Fruit fly (Drosophila melanogaster): Measurements from ENCODE around the gene CG4194.

The CG4194 gene

DNA sequence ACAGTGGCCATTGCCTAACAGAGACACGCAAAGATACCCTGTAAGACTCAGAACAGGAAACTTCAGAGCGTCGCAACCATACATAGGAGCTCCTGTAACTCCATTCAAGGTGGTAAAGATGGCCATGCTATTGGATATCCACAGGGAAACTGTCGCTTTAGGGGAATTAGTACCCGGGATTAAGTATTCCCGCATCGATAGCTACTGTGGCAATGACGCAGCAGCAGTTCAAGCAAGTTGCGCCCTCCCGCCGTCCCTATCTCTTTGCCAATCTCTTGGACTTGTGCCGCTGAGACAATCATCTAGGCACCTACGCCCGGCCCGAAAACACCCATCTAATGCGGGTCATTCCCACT, 2.3 kb downstream of the CG4194 start (continued):
- TF ChIP-seq CG7963 (GFP tag; IDR thresholded peaks at IDR 0.05; ENCODE audit: partially characterized antibody) (no peak), Hmx (GFP tag; optimal IDR thresholded peaks at IDR 0.05) (no peak), twi (tag; optimal IDR thresholded peaks at IDR 0.05) (no peak), ATbp (GFP tag; optimal IDR thresholded peaks at IDR 0.05) (peak; percentile 46), HLH3B (GFP tag; IDR thresholded peaks at IDR 0.05) (peak; percentile 71), z (GFP tag; IDR thresholded peaks at IDR 0.05) (no peak), CG7839 (tag; optimal IDR thresholded peaks at IDR 0.05) (peak; percentile 71), CG7357 (GFP tag; IDR thresholded peaks at IDR 0.05) (peak; percentile 63; the same call in 2 of the 3 replicates), wek (GFP tag; optimal IDR thresholded peaks at IDR 0.05) (peak; percentile 9), dati (GFP tag; IDR thresholded peaks at IDR 0.05) (no peak), phol (tag; optimal IDR thresholded peaks at IDR 0.05) (peak; percentile 49), wdn (GFP tag; IDR thresholded peaks at IDR 0.05) (peak; percentile 65), hth (optimal IDR thresholded peaks at IDR 0.05) (no peak), CG14050 (GFP tag; IDR thresholded peaks at IDR 0.05) (no peak), Dad (GFP tag; optimal IDR thresholded peaks at IDR 0.05) (peak; percentile 7), CG13775 (GFP tag; optimal IDR thresholded peaks at IDR 0.05) (peak; percentile 26), unpg (GFP tag; optimal IDR thresholded peaks at IDR 0.05) (peak; percentile 55), danr (GFP tag; IDR thresholded peaks at IDR 0.05) (peak; percentile 31; the same call in 1 of the 2 replicates), CG1603 (tag; optimal IDR thresholded peaks at IDR 0.05) (peak; percentile 62), CG18476 (GFP tag; optimal IDR thresholded peaks at IDR 0.05) (no peak), GATAe (GFP tag; conservative IDR thresholded peaks at IDR 0.05) (no peak), Optix (GFP tag; IDR thresholded peaks at IDR 0.05) (peak; percentile 59; the same call in 2 of the 3 replicates), CG10431 (GFP tag; optimal IDR thresholded peaks at IDR 0.05) (no peak), fd96Cb (tag; optimal IDR thresholded peaks at IDR 0.05) (peak; percentile 30), CG2202 (tag; optimal IDR thresholded peaks at IDR 0.05) (no peak), zfh1 (GFP tag; IDR thresholded peaks at IDR 0.05) (peak; percentile 74; the same call in 2 of the 3 replicates), Ets65A (GFP tag) (peak; percentile 92), Abd-B (GFP tag; optimal IDR thresholded peaks at IDR 0.05) (peak; percentile 15), onecut (GFP tag; IDR thresholded peaks at IDR 0.05) (peak; percentile 25; the same call in 1 of the 2 replicates), org-1 (GFP tag; optimal IDR thresholded peaks at IDR 0.05) (peak; percentile 56), pho (GFP tag; optimal IDR thresholded peaks at IDR 0.05) (peak; percentile 25), CG5180 (GFP tag; optimal IDR thresholded peaks at IDR 0.05) (peak; percentile 38), caup (GFP tag; optimal IDR thresholded peaks at IDR 0.05; ENCODE audit: severe bottlenecking) (peak; percentile 72), Dref (GFP tag; IDR thresholded peaks at IDR 0.05) (no peak), ash1 (GFP tag; optimal IDR thresholded peaks at IDR 0.05) (no peak), CG10209 (GFP tag; optimal IDR thresholded peaks at IDR 0.05) (peak; percentile 43), Kr (GFP tag; optimal IDR thresholded peaks at IDR 0.05) (no peak), lilli (GFP tag; optimal IDR thresholded peaks at IDR 0.05) (peak; percentile 58), CG8290 (GFP tag; optimal IDR thresholded peaks at IDR 0.05) (peak; percentile 45), CG8290 (tag; optimal IDR thresholded peaks at IDR 0.05) (peak in 1 of 2 experiments; percentile 75), fd3F (GFP tag; optimal IDR thresholded peaks at IDR 0.05) (peak; percentile 55), CG4328 (GFP tag; optimal IDR thresholded peaks at IDR 0.05) (peak; percentile 57), lov (optimal IDR thresholded peaks at IDR 0.05) (no peak), lov (GFP tag; IDR thresholded peaks at IDR 0.05) (no peak), CG11085 (GFP tag; IDR thresholded peaks at IDR 0.05) (peak; percentile 41; the same call in 1 of the 2 replicates), nerfin-1 (tag; optimal IDR thresholded peaks at IDR 0.05) (peak; percentile 18), CG16813 (GFP tag; IDR thresholded peaks at IDR 0.05; ENCODE audit: partially characterized antibody) (no peak), Atf6 (GFP tag; IDR thresholded peaks at IDR 0.05) (peak; percentile 79), kni (GFP tag; optimal IDR thresholded peaks at IDR 0.05) (peak; percentile 42), sima (GFP tag; optimal IDR thresholded peaks at IDR 0.05) (no peak), dmrt99B (tag; optimal IDR thresholded peaks at IDR 0.05) (peak; percentile 69), schlank (tag; optimal IDR thresholded peaks at IDR 0.05) (peak; percentile 23)
